Worm (Caenorhabditis elegans) whole organism, mixed stage, embryonic: Measurements from ENCODE around the gene ZK180.6.

Experiments
- bed-3 ChIP-seq: fragments of 200-800 bp; sonication (Bioruptor generic); optimal IDR thresholded peaks from 3 replicates; lab custom pipeline; 2018; ENCODE audit warnings: mild to moderate bottlenecking, missing genetic modification characterization, moderate library complexity, missing compliant biosample characterization
- blmp-1 ChIP-seq: fragments of 150-350 bp; optimal IDR thresholded peaks from 2 replicates; lab custom pipeline; 2014; ENCODE audit warnings: missing biosample characterization, missing genetic modification characterization
- ceh-39 ChIP-seq: fragments of 150-350 bp; optimal IDR thresholded peaks from 2 replicates; lab custom pipeline; 2014; ENCODE audit warnings: missing biosample characterization, missing genetic modification characterization
- ceh-43 ChIP-seq: fragments of 200-800 bp; sonication (Bioruptor generic); optimal IDR thresholded peaks from 2 replicates; lab custom pipeline; 2018; ENCODE audit warnings: mild to moderate bottlenecking, missing genetic modification characterization, moderate library complexity, missing compliant biosample characterization
- ceh-83 ChIP-seq: fragments of 200-800 bp; sonication (Bioruptor generic); optimal IDR thresholded peaks from 2 replicates; lab custom pipeline; 2018; ENCODE audit warnings: mild to moderate bottlenecking, missing genetic modification characterization, missing compliant biosample characterization
- cnd-1 ChIP-seq: fragments of 200-800 bp; sonication (Bioruptor generic); optimal IDR thresholded peaks from 2 replicates; lab custom pipeline; 2018; ENCODE audit warnings: mild to moderate bottlenecking, missing genetic modification characterization, missing compliant biosample characterization
- drap-1 ChIP-seq: fragments of 200-800 bp; sonication (Bioruptor generic); optimal IDR thresholded peaks from 3 replicates; lab custom pipeline; 2018; ENCODE audit warnings: mild to moderate bottlenecking, missing genetic modification characterization, missing compliant biosample characterization
- elt-1 ChIP-seq: sonication (generic microtip); optimal IDR thresholded peaks from 2 replicates; lab custom pipeline; 2017; ENCODE audit warnings: missing genetic modification characterization, mild to moderate bottlenecking, missing compliant biosample characterization, antibody characterized with exemption, moderate library complexity, borderline replicate concordance; ENCODE audit not compliant: insufficient read depth
- elt-3 ChIP-seq: fragments of 150-350 bp; optimal IDR thresholded peaks from 2 replicates; lab custom pipeline; 2014; ENCODE audit warnings: missing biosample characterization, missing genetic modification characterization
- flh-1 ChIP-seq: fragments of 200-800 bp; sonication (Bioruptor generic); optimal IDR thresholded peaks from 2 replicates; lab custom pipeline; 2018; ENCODE audit warnings: mild to moderate bottlenecking, missing genetic modification characterization, moderate library complexity, missing compliant biosample characterization
- ham-2 ChIP-seq: fragments of 200-800 bp; sonication (Bioruptor generic); optimal IDR thresholded peaks from 2 replicates; lab custom pipeline; 2018; ENCODE audit warnings: mild to moderate bottlenecking, missing genetic modification characterization, missing compliant biosample characterization
- lin-13 ChIP-seq: fragments of 150-350 bp; optimal IDR thresholded peaks from 2 replicates; lab custom pipeline; 2014; ENCODE audit warnings: missing biosample characterization, missing genetic modification characterization
- lin-32 ChIP-seq: fragments of 200-800 bp; sonication (Bioruptor generic); optimal IDR thresholded peaks from 2 replicates; lab custom pipeline; 2018; ENCODE audit warnings: mild to moderate bottlenecking, missing genetic modification characterization, missing compliant biosample characterization
- lsy-2 ChIP-seq: fragments of 150-350 bp; optimal IDR thresholded peaks from 2 replicates; lab custom pipeline; 2014; ENCODE audit warnings: missing biosample characterization, missing genetic modification characterization
- mab-5 ChIP-seq: fragments of 150-350 bp; optimal IDR thresholded peaks from 2 replicates; lab custom pipeline; 2014; ENCODE audit warnings: missing biosample characterization, missing genetic modification characterization
- mep-1 ChIP-seq: fragments of 150-350 bp; optimal IDR thresholded peaks from 2 replicates; lab custom pipeline; 2017; ENCODE audit warnings: missing biosample characterization, missing genetic modification reagents, missing genetic modification characterization, inconsistent platforms
- mls-2 ChIP-seq: sonication (generic microtip); optimal IDR thresholded peaks from 2 replicates; lab custom pipeline; 2016; ENCODE audit warnings: mild to moderate bottlenecking, missing genetic modification characterization, moderate library complexity, missing compliant biosample characterization
- nhr-12 ChIP-seq: fragments of 150-350 bp; optimal IDR thresholded peaks from 2 replicates; lab custom pipeline; 2014; ENCODE audit warnings: missing biosample characterization, missing genetic modification characterization
- nhr-2 ChIP-seq: fragments of 150-350 bp; optimal IDR thresholded peaks from 2 replicates; lab custom pipeline; 2014; ENCODE audit warnings: missing biosample characterization, missing genetic modification characterization
- nhr-28 ChIP-seq: fragments of 150-350 bp; optimal IDR thresholded peaks from 2 replicates; lab custom pipeline; 2014; ENCODE audit warnings: missing biosample characterization, missing genetic modification characterization
- nhr-76 ChIP-seq: sonication (generic microtip); optimal IDR thresholded peaks from 2 replicates; lab custom pipeline; 2017; ENCODE audit warnings: missing biosample characterization, missing genetic modification characterization
- pha-4 ChIP-seq: fragments of 150-350 bp; optimal IDR thresholded peaks from 2 replicates; lab custom pipeline; 2018; ENCODE audit warnings: missing biosample characterization, missing genetic modification reagents, missing genetic modification characterization
- sem-2 ChIP-seq: fragments of 200-800 bp; sonication (Bioruptor generic); optimal IDR thresholded peaks from 2 replicates; lab custom pipeline; 2018; ENCODE audit warnings: mild to moderate bottlenecking, missing genetic modification characterization, missing compliant biosample characterization
- snpc-4 ChIP-seq: fragments of 150-350 bp; optimal IDR thresholded peaks from 2 replicates; lab custom pipeline; 2014; ENCODE audit warnings: missing biosample characterization, missing genetic modification characterization
- sptf-1 ChIP-seq: sonication (generic microtip); optimal IDR thresholded peaks from 2 replicates; lab custom pipeline; 2017; ENCODE audit warnings: mild to moderate bottlenecking, missing genetic modification characterization, moderate library complexity, missing compliant biosample characterization
- unc-120 ChIP-seq: sonication (generic microtip); optimal IDR thresholded peaks from 2 replicates; lab custom pipeline; 2017; ENCODE audit warnings: missing genetic modification characterization, missing compliant biosample characterization; ENCODE audit not compliant: poor library complexity, severe bottlenecking
- unc-39 ChIP-seq: fragments of 150-350 bp; optimal IDR thresholded peaks from 2 replicates; lab custom pipeline; 2014; ENCODE audit warnings: missing biosample characterization, missing genetic modification characterization
- unc-62 ChIP-seq: fragments of 150-350 bp; optimal IDR thresholded peaks from 2 replicates; lab custom pipeline; 2014; ENCODE audit warnings: missing biosample characterization, missing genetic modification reagents, missing genetic modification characterization
- zip-8 ChIP-seq: fragments of 150-350 bp; optimal IDR thresholded peaks from 2 replicates; lab custom pipeline; 2014; ENCODE audit warnings: missing biosample characterization, missing genetic modification characterization
- ztf-11 ChIP-seq: fragments of 150-350 bp; optimal IDR thresholded peaks from 2 replicates; lab custom pipeline; 2014; ENCODE audit warnings: missing biosample characterization, missing genetic modification characterization

Gene ZK180.6

DNA sequence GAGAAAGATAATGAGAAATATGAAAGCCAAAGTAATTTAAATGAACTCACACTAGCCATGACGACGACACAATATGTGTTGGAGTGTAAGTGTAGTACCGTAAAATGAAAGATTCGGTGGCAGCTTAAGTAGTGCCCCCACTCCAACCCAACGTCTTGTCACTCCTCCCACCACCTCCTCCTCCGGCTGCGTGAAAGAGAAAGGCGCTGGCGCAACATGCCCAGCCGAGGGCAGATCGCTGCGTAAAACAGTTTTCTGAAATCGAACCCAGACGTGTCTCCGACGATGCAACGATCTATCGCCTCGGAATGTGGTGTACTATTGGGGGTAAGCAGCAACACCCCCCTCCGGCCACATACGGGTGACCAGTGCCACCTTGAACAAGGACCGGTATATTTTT, 7.8 kb downstream of the ZK180.6 start, which contains the start of gene ZK180.5:
Gene ZK180.5, minus strand, starts transcription at position 101 of the 400 bp plus-strand sequence.
- TF ChIP-seq ceh-43 (GFP tag; lab: Kevin White, UChicago): no peak
- no peak for TF ChIP-seq pha-4 (tag; lab: Kevin White, UChicago)
- TF ChIP-seq mep-1 (tag; lab: Kevin White, UChicago): no peak
- TF ChIP-seq lsy-2 (tag; lab: Kevin White, UChicago): no peak
- TF ChIP-seq elt-1 (tag; lab: Kevin White, UChicago): no peak
- TF ChIP-seq ham-2: no peak
- TF ChIP-seq cnd-1: no peak

DNA sequence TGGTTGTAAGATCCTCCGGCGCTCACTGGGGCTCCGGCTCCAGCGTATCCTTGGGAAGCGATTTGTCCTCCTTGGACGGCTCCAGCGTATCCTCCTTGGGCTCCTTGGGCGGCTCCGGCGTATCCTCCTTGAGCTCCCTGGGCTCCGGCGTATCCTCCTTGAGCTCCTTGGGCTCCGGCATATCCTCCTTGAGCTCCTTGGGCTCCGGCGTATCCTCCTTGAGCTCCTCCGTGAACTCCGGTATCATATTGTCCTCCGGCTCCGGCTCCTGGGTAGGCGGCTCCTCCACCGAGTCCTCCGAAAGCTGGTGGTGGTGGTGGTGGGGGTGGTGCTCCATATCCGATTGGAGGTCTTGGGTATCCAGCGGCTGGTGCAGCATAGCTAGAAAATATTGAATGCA, 8.4 kb downstream of the ZK180.6 start:
- TF ChIP-seq mls-2 (tag; lab: Kevin White, UChicago): no peak
- TF ChIP-seq unc-62 (GFP tag; lab: Kevin White, UChicago): no peak
- TF ChIP-seq lin-13 (tag; lab: Kevin White, UChicago): no peak
- no peak for TF ChIP-seq lin-32 (GFP tag; lab: Kevin White, UChicago)
- TF ChIP-seq sem-2 (GFP tag; lab: Kevin White, UChicago): no peak
- no peak for TF ChIP-seq drap-1
- no peak for TF ChIP-seq sptf-1 (tag; lab: Kevin White, UChicago)
- no peak for TF ChIP-seq elt-3
- no peak for TF ChIP-seq nhr-28 (tag; lab: Kevin White, UChicago)
- no peak for TF ChIP-seq bed-3 (GFP tag; lab: Kevin White, UChicago)
- TF ChIP-seq mab-5 (tag; lab: Kevin White, UChicago): no peak
- TF ChIP-seq nhr-2: no peak
- TF ChIP-seq snpc-4: no peak

DNA sequence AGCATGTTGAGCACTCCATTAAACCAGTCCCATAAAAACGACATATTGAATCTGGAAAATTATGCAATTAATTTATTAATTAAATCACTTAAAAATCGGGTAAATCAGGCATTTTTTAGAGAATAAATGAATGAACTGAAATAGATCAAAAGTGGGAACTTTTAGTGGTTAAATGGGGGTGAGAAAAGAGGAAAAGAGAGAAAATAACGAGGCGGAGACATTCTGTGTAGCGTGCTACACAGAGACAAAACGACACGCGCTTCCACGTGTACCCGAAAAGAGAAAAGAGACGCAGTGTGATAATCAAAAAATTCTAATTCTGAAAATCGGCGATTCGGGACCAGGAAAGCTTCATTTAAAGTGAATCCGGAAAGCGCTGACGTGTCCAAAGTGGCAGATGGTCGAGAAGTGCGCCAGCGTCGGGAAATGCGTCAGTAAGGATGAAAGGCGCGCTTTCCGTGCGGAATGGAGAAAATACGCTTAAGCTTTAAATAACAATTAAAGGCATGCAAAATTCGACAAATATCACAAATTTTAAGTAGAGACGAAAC, 11.5 kb downstream of the ZK180.6 start, which contains the start of gene sar-1:
Gene sar-1, minus strand, starts transcription at position 51 of the 551 bp plus-strand sequence.
- TF ChIP-seq drap-1 (peak; percentile 27), nhr-76 (tag; lab: Kevin White, UChicago) (no peak), unc-62 (GFP tag; lab: Kevin White, UChicago) (peak; percentile 32), mep-1 (tag; lab: Kevin White, UChicago) (peak; percentile 84), unc-120 (tag; lab: Kevin White, UChicago) (peak; percentile 47), pha-4 (tag; lab: Kevin White, UChicago) (peak; percentile 69), elt-3 (no peak), sem-2 (GFP tag; lab: Kevin White, UChicago) (no peak), elt-1 (tag; lab: Kevin White, UChicago) (no peak), bed-3 (GFP tag; lab: Kevin White, UChicago) (no peak), mls-2 (tag; lab: Kevin White, UChicago) (no peak), lin-13 (tag; lab: Kevin White, UChicago) (peak; percentile 63), ztf-11 (tag; lab: Kevin White, UChicago) (no peak), unc-39 (tag; lab: Kevin White, UChicago) (no peak), lin-32 (GFP tag; lab: Kevin White, UChicago) (no peak), lsy-2 (tag; lab: Kevin White, UChicago) (peak; percentile 14), snpc-4 (no peak)
- TF ChIP-seq, all 35 proteins: peak for 7

DNA sequence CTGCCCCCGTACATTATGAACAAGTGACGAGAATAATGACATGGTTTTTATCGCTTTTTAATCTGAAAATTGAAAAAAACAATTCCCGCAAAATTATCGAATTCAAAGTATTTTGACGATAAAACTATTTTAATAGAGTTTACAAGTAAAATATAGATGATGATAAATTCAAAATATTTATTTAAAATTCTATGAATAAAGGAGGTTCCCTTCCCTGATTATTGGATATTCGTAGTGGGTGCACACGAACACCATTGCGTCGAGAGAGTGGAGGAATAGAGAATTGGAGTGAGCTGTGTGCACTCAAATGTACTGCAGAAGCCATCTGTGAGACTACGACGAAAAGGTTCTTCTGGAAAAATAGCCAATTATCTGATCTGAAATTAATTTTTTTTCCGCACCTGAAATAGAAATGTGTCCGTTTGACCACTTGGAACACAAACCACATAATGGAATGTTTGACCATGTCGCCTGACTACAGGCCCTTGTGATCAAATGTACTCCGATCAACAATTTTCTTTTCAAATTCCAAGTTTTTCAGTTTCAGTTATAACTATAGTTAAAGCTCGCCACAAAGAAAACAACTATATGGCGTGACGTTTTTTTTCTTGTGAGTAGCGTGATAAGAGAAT, 13.5 kb downstream of the ZK180.6 start, which contains the start of the genes rfth-1 and ZK180.8:
Gene rfth-1, minus strand, starts transcription at position 51 of the 632 bp plus-strand sequence.
Gene ZK180.8, minus strand, starts transcription at position 466 of the 632 bp plus-strand sequence.
- TF ChIP-seq ceh-83 (no peak), blmp-1 (tag; lab: Kevin White, UChicago) (no peak), cnd-1 (no peak), mab-5 (tag; lab: Kevin White, UChicago) (no peak), sem-2 (GFP tag; lab: Kevin White, UChicago) (no peak), bed-3 (GFP tag; lab: Kevin White, UChicago) (no peak), zip-8 (tag; lab: Kevin White, UChicago) (no peak), flh-1 (no peak), ham-2 (no peak), nhr-76 (tag; lab: Kevin White, UChicago) (no peak), unc-62 (GFP tag; lab: Kevin White, UChicago) (no peak), ceh-39 (tag; lab: Kevin White, UChicago) (no peak), lin-32 (GFP tag; lab: Kevin White, UChicago) (no peak), nhr-12 (tag; lab: Kevin White, UChicago) (no peak)
